Worm (Caenorhabditis elegans) whole organism, late embryonic: ENCODE results near the gene mltn-8.

ENCODE experiments used
- K02D7.2 ChIP-seq: sonication (generic microtip); optimal IDR thresholded peaks from 2 replicates; lab custom pipeline; 2017; ENCODE audit warnings: mild to moderate bottlenecking, missing genetic modification characterization, missing compliant biosample characterization
- ceh-9 ChIP-seq: sonication (generic microtip); optimal IDR thresholded peaks from 2 replicates; lab custom pipeline; 2016; ENCODE audit warnings: mild to moderate bottlenecking, missing genetic modification characterization, inconsistent platforms, missing compliant biosample characterization
- che-1 ChIP-seq: sonication (generic microtip); optimal IDR thresholded peaks from 2 replicates; lab custom pipeline; 2016; ENCODE audit warnings: mild to moderate bottlenecking, missing genetic modification characterization, missing compliant biosample characterization
- elt-2 ChIP-seq: sonication (generic microtip); optimal IDR thresholded peaks from 2 replicates; lab custom pipeline; 2016; ENCODE audit warnings: missing genetic modification reagents, missing genetic modification characterization, missing compliant biosample characterization
- fkh-10 ChIP-seq: fragments of 150-350 bp; optimal IDR thresholded peaks from 2 replicates; lab custom pipeline; 2014; ENCODE audit warnings: missing biosample characterization, missing genetic modification reagents, missing genetic modification characterization
- fkh-6 ChIP-seq: sonication (generic microtip); optimal IDR thresholded peaks from 2 replicates; lab custom pipeline; 2016; ENCODE audit warnings: missing genetic modification characterization, missing compliant biosample characterization
- ref-2 ChIP-seq: sonication (generic microtip); optimal IDR thresholded peaks from 2 replicates; lab custom pipeline; 2016; ENCODE audit warnings: missing genetic modification characterization, missing compliant biosample characterization

DNA sequence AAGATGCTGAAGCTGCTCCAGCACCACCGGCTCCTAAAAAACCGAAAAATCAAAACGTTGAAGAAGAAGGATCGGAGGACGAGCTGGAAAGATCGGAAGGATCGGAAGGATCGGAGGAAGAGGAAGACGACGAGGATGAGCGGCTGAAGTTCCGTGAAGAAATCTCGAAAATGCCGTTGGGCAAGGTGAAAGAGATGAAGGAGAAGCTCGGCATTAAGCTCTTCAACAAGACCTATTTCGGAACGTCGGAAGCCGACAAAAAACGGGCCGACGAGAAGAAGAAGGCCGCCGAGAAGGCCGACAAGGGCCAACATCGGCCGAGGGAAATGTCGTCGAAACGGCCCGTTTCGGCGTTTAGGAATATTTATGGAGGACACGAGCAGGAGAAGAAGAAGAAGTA, 18.8 kb downstream of the mltn-8 start:
- TF ChIP-seq fkh-6 (tag; lab: Kevin White, UChicago) = no peak
- TF ChIP-seq ref-2 = no peak
- TF ChIP-seq elt-2 (tag; lab: Kevin White, UChicago) = no peak
- no peak for TF ChIP-seq fkh-10
- no peak for TF ChIP-seq K02D7.2 (tag; lab: Kevin White, UChicago)
- TF ChIP-seq ceh-9 (tag; lab: Kevin White, UChicago) = no peak
- TF ChIP-seq che-1 = no peak
